Fruit fly (Drosophila melanogaster) whole organism, wandering third instar larva: Measurements from ENCODE around the gene CG31819.

ENCODE experiments used
- Abd-B ChIP-seq: fragments of >200 bp; optimal IDR thresholded peaks from 2 replicates; lab custom pipeline; 2017; ENCODE audit warnings: missing biosample characterization, missing genetic modification characterization
- CG32264 ChIP-seq: fragments of 200-800 bp; sonication (Bioruptor generic); optimal IDR thresholded peaks from 2 replicates; lab custom pipeline; 2016; ENCODE audit warnings: missing biosample characterization, missing genetic modification characterization
- CG9705 ChIP-seq: fragments of 200-800 bp; sonication (Bioruptor generic); optimal IDR thresholded peaks from 2 replicates; lab custom pipeline; 2018; ENCODE audit warnings: missing biosample characterization, mild to moderate bottlenecking, missing genetic modification characterization
- CrebA ChIP-seq: fragments of 200-800 bp; sonication (Bioruptor generic); optimal IDR thresholded peaks from 2 replicates; lab custom pipeline; 2016; ENCODE audit warnings: missing biosample characterization, mild to moderate bottlenecking, missing genetic modification characterization, borderline replicate concordance
- Dfd ChIP-seq: fragments of >200 bp; optimal IDR thresholded peaks from 2 replicates; lab custom pipeline; 2017; ENCODE audit warnings: missing biosample characterization, missing genetic modification characterization
- Dif ChIP-seq: fragments of 200-275, 200-300 bp; sonication (Bioruptor generic); optimal IDR thresholded peaks from 2 replicates; lab custom pipeline; 2018; ENCODE audit warnings: missing biosample characterization, missing genetic modification characterization; ENCODE audit not compliant: partially characterized antibody
- GATAd ChIP-seq: sonication (Bioruptor generic); optimal IDR thresholded peaks from 2 replicates; lab custom pipeline; 2016; ENCODE audit warnings: missing biosample characterization, missing genetic modification characterization
- HLH106 ChIP-seq: fragments of 200-800 bp; optimal IDR thresholded peaks from 3 replicates; lab custom pipeline; 2019; ENCODE audit warnings: missing biosample characterization, mild to moderate bottlenecking, missing genetic modification characterization, moderate library complexity
- Hnf4 ChIP-seq: fragments of 200-800 bp; sonication (Bioruptor generic); optimal IDR thresholded peaks from 2 replicates; lab custom pipeline; 2016; ENCODE audit warnings: missing biosample characterization, mild to moderate bottlenecking, missing genetic modification characterization
- Hr78 ChIP-seq: fragments of >200 bp; optimal IDR thresholded peaks from 2 replicates; lab custom pipeline; 2017; ENCODE audit warnings: missing biosample characterization, missing genetic modification characterization
- Hr83 ChIP-seq: fragments of 200-300 bp; sonication (Bioruptor generic); optimal IDR thresholded peaks from 2 replicates; lab custom pipeline; 2016; ENCODE audit warnings: missing biosample characterization, mild to moderate bottlenecking, missing genetic modification characterization, moderate library complexity; ENCODE audit not compliant: poor library complexity, severe bottlenecking
- Jra ChIP-seq: sonication (Bioruptor generic); optimal IDR thresholded peaks from 2 replicates; lab custom pipeline; 2016; ENCODE audit warnings: missing biosample characterization, missing genetic modification characterization
- Mio ChIP-seq: sonication (Bioruptor generic); optimal IDR thresholded peaks from 2 replicates; lab custom pipeline; 2016; ENCODE audit warnings: missing biosample characterization, missing genetic modification characterization
- Myc ChIP-seq: fragments of >200 bp; optimal IDR thresholded peaks from 2 replicates; lab custom pipeline; 2017
- N ChIP-seq: fragments of >200 bp; optimal IDR thresholded peaks from 2 replicates; lab custom pipeline; 2018; ENCODE audit warnings: missing biosample characterization, missing external identifiers, missing genetic modification characterization
- OdsH ChIP-seq: fragments of 200-800 bp; sonication (Bioruptor generic); optimal IDR thresholded peaks from 2 replicates; lab custom pipeline; 2016; ENCODE audit warnings: missing biosample characterization, mild to moderate bottlenecking, missing genetic modification characterization
- Rel ChIP-seq, 2 experiments: fragments of 200-800 bp; sonication (Bioruptor generic) in 1 of 2; optimal IDR thresholded peaks; 2 replicates in 1 of 2; 3 replicates in 1 of 2; lab custom pipeline; 2016 to 2019; ENCODE audit warnings: mild to moderate bottlenecking in 2 of 2, missing biosample characterization in 2 of 2, missing genetic modification characterization in 2 of 2, moderate library complexity in 1 of 2
- Sp1 ChIP-seq: fragments of 200-800 bp; sonication (Bioruptor generic); optimal IDR thresholded peaks from 3 replicates; lab custom pipeline; 2019; ENCODE audit warnings: missing biosample characterization, mild to moderate bottlenecking, missing genetic modification characterization, moderate library complexity
- Vsx2 ChIP-seq: fragments of 200-300, 225-300 bp; sonication (Bioruptor generic); optimal IDR thresholded peaks from 2 replicates; lab custom pipeline; 2018; ENCODE audit warnings: missing biosample characterization, missing genetic modification characterization; ENCODE audit not compliant: partially characterized antibody
- br ChIP-seq: fragments of 200-800 bp; sonication (Bioruptor generic); optimal IDR thresholded peaks from 2 replicates; lab custom pipeline; 2016; ENCODE audit warnings: missing biosample characterization, missing genetic modification characterization
- brk ChIP-seq: fragments of 200-800 bp; sonication (Bioruptor generic); optimal IDR thresholded peaks from 2 replicates; lab custom pipeline; 2016; ENCODE audit warnings: missing biosample characterization, mild to moderate bottlenecking, missing genetic modification characterization
- dl ChIP-seq, 2 experiments: fragments of 175-275, 200-275 bp in 1 of 2; fragments of 200-275 bp in 1 of 2; sonication (Bioruptor generic); optimal IDR thresholded peaks; lab custom pipeline; 2018; ENCODE audit warnings: mild to moderate bottlenecking in 2 of 2, missing biosample characterization in 2 of 2, missing genetic modification characterization in 2 of 2, moderate library complexity in 2 of 2; ENCODE audit not compliant: partially characterized antibody in 2 of 2, insufficient read depth in 1 of 2
- dmrt93B ChIP-seq: fragments of 200-800 bp; sonication (Bioruptor generic); optimal IDR thresholded peaks from 2 replicates; lab custom pipeline; 2018; ENCODE audit warnings: missing biosample characterization, mild to moderate bottlenecking, missing genetic modification characterization
- dsf ChIP-seq: sonication (Bioruptor generic); optimal IDR thresholded peaks from 2 replicates; lab custom pipeline; 2016; ENCODE audit warnings: missing biosample characterization, missing genetic modification characterization, borderline replicate concordance
- ey ChIP-seq: fragments of 200-800 bp; sonication (Bioruptor generic); optimal IDR thresholded peaks from 2 replicates; lab custom pipeline; 2016; ENCODE audit warnings: missing biosample characterization, missing genetic modification characterization
- foxo ChIP-seq, 2 experiments: fragments of 200-800 bp; sonication (Bioruptor generic); optimal IDR thresholded peaks; 2 replicates in 1 of 2; 3 replicates in 1 of 2; lab custom pipeline; 2016 to 2017; ENCODE audit warnings: missing biosample characterization in 2 of 2, missing genetic modification characterization in 2 of 2
- fru ChIP-seq: fragments of 200-800 bp; sonication (Bioruptor generic); optimal IDR thresholded peaks from 3 replicates; lab custom pipeline; 2016; ENCODE audit warnings: missing biosample characterization, mild to moderate bottlenecking, missing genetic modification characterization
- h ChIP-seq: fragments of 200-800 bp; sonication (Bioruptor generic); optimal IDR thresholded peaks from 3 replicates; lab custom pipeline; 2016; ENCODE audit warnings: missing biosample characterization, mild to moderate bottlenecking, missing genetic modification characterization
- jim ChIP-seq: fragments of 175-275, 200-325 bp; sonication (Bioruptor generic); optimal IDR thresholded peaks from 2 replicates; lab custom pipeline; 2016; ENCODE audit warnings: missing biosample characterization, mild to moderate bottlenecking, missing genetic modification characterization
- lola ChIP-seq: fragments of >200 bp; optimal IDR thresholded peaks from 2 replicates; lab custom pipeline; 2017; ENCODE audit warnings: missing biosample characterization, missing genetic modification characterization
- pan ChIP-seq: fragments of >200 bp; optimal IDR thresholded peaks from 2 replicates; lab custom pipeline; 2017
- psq ChIP-seq: fragments of 200-800 bp; sonication (Bioruptor generic); optimal IDR thresholded peaks from 3 replicates; lab custom pipeline; 2017; ENCODE audit warnings: missing biosample characterization, mild to moderate bottlenecking, missing genetic modification characterization, moderate library complexity
- rgr ChIP-seq: fragments of 200-800 bp; sonication (Bioruptor generic); optimal IDR thresholded peaks from 3 replicates; lab custom pipeline; 2016; ENCODE audit warnings: missing biosample characterization, mild to moderate bottlenecking, missing genetic modification characterization
- sage ChIP-seq: fragments of 200-800 bp; sonication (Bioruptor generic); optimal IDR thresholded peaks from 2 replicates; lab custom pipeline; 2016; ENCODE audit warnings: missing biosample characterization, mild to moderate bottlenecking, missing genetic modification characterization
- sv ChIP-seq: fragments of 200-800 bp; sonication (Bioruptor generic); optimal IDR thresholded peaks from 3 replicates; lab custom pipeline; 2016; ENCODE audit warnings: missing biosample characterization, missing genetic modification characterization
- tai ChIP-seq: sonication (Bioruptor generic); optimal IDR thresholded peaks from 2 replicates; lab custom pipeline; 2016; ENCODE audit warnings: missing biosample characterization, missing genetic modification characterization
- usp ChIP-seq: fragments of >200 bp; optimal IDR thresholded peaks from 2 replicates; lab custom pipeline; 2017; ENCODE audit warnings: missing biosample characterization, missing genetic modification characterization
- woc ChIP-seq: sonication (Bioruptor generic); optimal IDR thresholded peaks from 2 replicates; lab custom pipeline; 2016; ENCODE audit warnings: missing biosample characterization, mild to moderate bottlenecking, missing genetic modification characterization

The CG31819 gene

DNA sequence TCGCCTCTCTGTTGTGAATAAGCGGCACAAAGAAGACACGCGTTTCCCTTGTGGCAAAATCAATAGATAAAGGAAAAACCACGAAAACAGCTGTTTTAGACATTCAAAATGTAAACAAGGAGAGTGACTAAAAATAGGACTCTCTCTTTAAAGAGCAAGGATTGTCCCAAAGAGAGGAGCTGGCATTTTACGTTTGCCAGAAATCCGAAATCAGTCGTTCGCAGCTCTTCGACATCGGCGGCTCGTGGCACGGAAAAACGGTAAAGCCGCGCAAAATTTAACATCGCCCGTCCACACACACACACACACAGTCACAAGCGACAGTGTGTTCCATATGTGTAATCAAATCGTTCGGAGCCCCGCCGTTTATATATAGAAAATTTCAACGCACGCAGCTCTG lies 20.0 kb downstream of the CG31819 start, which contains the start of gene Ca-Ma2d:
Gene Ca-Ma2d (plus strand): TSS at position 211 of the 400 bp plus-strand sequence.
- TF ChIP-seq Dfd = no peak
- TF ChIP-seq jim (GFP tag; lab: Kevin White, UChicago) = no peak
- TF ChIP-seq psq = no peak
- TF ChIP-seq pan (lab: Kevin White, UChicago) = no peak
- TF ChIP-seq Hnf4 (GFP tag; lab: Kevin White, UChicago) = no peak
- no peak for TF ChIP-seq tai
- TF ChIP-seq h (GFP tag; lab: Kevin White, UChicago) = no peak
- no peak for TF ChIP-seq Hr78 (GFP tag; lab: Kevin White, UChicago)
- TF ChIP-seq sage (GFP tag; lab: Kevin White, UChicago) = no peak
- TF ChIP-seq sv (GFP tag; lab: Kevin White, UChicago) = no peak
- no peak for TF ChIP-seq rgr (GFP tag; lab: Kevin White, UChicago)
- no peak for TF ChIP-seq fru (GFP tag; lab: Kevin White, UChicago)
- no peak for TF ChIP-seq Abd-B
- TF ChIP-seq CG32264 = no peak
- no peak for TF ChIP-seq Rel (GFP tag; optimal IDR thresholded peaks at IDR 0.05; lab: Kevin White, UChicago)
- TF ChIP-seq Rel (tag; optimal IDR thresholded peaks at IDR 0.05; lab: Kevin White, UChicago) = no peak
- TF ChIP-seq ey (GFP tag; lab: Kevin White, UChicago) = no peak
- no peak for TF ChIP-seq dl (GFP tag; optimal IDR thresholded peaks at IDR 0.05; lab: Kevin White, UChicago; ENCODE audit: insufficient read depth in 1 of 2, partially characterized antibody in 2 of 2)
- TF ChIP-seq Dif (GFP tag; lab: Kevin White, UChicago) = no peak
- no peak for TF ChIP-seq Vsx2 (GFP tag; lab: Kevin White, UChicago)

DNA sequence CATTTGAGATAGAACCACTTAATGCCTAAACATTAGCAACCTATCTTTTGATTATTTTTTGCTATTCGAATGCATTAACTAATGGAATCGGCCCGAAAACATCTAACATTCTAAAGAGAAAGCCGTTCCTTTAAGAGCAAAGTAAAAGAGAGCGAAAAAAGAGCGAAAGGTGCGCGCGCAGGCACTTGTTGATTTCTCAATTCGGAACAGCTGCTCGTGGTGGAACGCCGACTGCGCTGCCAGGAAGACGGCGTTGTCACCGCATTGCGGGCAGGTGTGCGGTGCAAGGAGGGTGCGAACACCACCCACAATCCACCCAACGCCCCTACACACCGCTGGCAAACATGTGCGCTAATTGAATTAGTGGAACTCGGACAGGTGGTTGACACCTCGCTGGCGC lies 23.6 kb downstream of the CG31819 start:
- TF ChIP-seq Myc (lab: Kevin White, UChicago) (no peak), N (GFP tag; lab: Kevin White, UChicago) (no peak), woc (GFP tag; lab: Kevin White, UChicago) (no peak), OdsH (GFP tag; lab: Kevin White, UChicago) (no peak), ey (GFP tag; lab: Kevin White, UChicago) (no peak), dmrt93B (GFP tag; lab: Kevin White, UChicago) (no peak), CG32264 (no peak), jim (GFP tag; lab: Kevin White, UChicago) (no peak), Abd-B (no peak)

DNA sequence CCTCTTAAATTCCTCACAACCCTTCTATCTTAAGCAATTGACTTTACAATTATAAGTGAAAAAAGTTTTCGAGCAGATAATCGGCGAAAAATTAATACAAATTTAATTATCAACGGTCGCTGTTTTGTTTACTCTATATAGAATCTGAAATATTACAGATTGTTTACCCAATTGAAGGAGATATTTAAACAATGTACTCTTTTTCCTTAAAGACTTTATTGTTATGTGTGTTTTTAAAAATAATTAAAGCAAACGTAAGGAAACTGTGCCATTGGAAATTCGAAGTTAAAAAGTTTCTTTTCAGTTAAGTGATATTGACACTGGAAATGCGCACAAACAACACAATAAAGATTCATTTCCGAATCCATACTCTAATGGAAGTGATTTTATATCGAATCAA lies 30.4 kb downstream of the CG31819 start, which contains the start of gene CG42818:
Gene CG42818 (plus strand): TSS at position 301 of the 400 bp plus-strand sequence.
- no peak for TF ChIP-seq Myc (lab: Kevin White, UChicago)

DNA sequence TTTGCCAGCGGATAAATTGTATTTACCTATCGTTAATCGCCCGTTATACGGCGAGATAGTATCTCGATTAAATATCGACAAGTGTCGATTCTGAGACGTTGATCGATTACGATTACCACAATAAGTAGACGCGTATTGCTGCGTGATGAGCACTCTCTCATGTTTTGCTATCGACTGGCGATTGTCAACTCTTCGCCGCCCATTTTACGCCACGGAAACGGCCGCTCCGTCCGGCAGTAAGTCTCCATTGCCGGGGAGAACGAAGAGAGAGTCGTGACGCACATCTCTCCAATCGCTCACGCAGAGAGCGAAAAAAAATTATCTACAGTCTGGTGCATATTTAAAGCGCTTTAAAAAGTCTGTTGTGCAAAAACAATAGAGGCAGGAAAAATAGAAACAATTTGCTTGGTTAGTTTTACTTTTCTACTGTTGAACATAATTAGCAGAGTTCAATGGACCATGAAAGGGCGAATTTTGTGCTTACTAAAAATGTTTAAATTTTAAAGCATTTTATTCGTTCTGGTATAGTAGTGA lies 40.4 kb downstream of the CG31819 start, which contains the start of gene CG46309:
Gene CG46309 (minus strand): TSS at position 191 of the 534 bp plus-strand sequence.
- TF ChIP-seq Rel (GFP tag; optimal IDR thresholded peaks at IDR 0.05; lab: Kevin White, UChicago) (no peak), Rel (tag; optimal IDR thresholded peaks at IDR 0.05; lab: Kevin White, UChicago) (no peak), dl (GFP tag; optimal IDR thresholded peaks at IDR 0.05; lab: Kevin White, UChicago; ENCODE audit: insufficient read depth in 1 of 2, partially characterized antibody in 2 of 2) (peak; percentile 43 to 77), Dfd (no peak), rgr (GFP tag; lab: Kevin White, UChicago) (peak; percentile 40), jim (GFP tag; lab: Kevin White, UChicago) (no peak), usp (GFP tag; lab: Kevin White, UChicago) (no peak), Hnf4 (GFP tag; lab: Kevin White, UChicago) (peak; percentile 23), Dif (GFP tag; lab: Kevin White, UChicago) (peak; percentile 82), OdsH (GFP tag; lab: Kevin White, UChicago) (peak; percentile 33), Myc (lab: Kevin White, UChicago) (no peak), dmrt93B (GFP tag; lab: Kevin White, UChicago) (no peak), h (GFP tag; lab: Kevin White, UChicago) (peak; percentile 54), Sp1 (GFP tag; lab: Kevin White, UChicago) (no peak), GATAd (GFP tag; lab: Kevin White, UChicago) (no peak), N (GFP tag; lab: Kevin White, UChicago) (no peak), HLH106 (tag; lab: Kevin White, UChicago) (no peak), woc (GFP tag; lab: Kevin White, UChicago) (peak; percentile 42), tai (no peak), Hr83 (no peak), CrebA (GFP tag; lab: Kevin White, UChicago) (no peak), Jra (GFP tag; lab: Kevin White, UChicago) (no peak), fru (GFP tag; lab: Kevin White, UChicago) (peak; percentile 85), brk (GFP tag; lab: Kevin White, UChicago) (no peak), br (GFP tag; lab: Kevin White, UChicago) (peak; percentile 49), lola (GFP tag; lab: Kevin White, UChicago) (no peak), psq (peak; percentile 31), CG9705 (GFP tag; lab: Kevin White, UChicago) (no peak), sv (GFP tag; lab: Kevin White, UChicago) (peak; percentile 19), pan (lab: Kevin White, UChicago) (no peak), Mio (GFP tag; lab: Kevin White, UChicago) (no peak), Abd-B (no peak), Vsx2 (GFP tag; lab: Kevin White, UChicago) (no peak), foxo (GFP tag; optimal IDR thresholded peaks at IDR 0.05; lab: Kevin White, UChicago) (peak in 1 of 2 experiments; percentile 49), ey (GFP tag; lab: Kevin White, UChicago) (peak; percentile 60), sage (GFP tag; lab: Kevin White, UChicago) (no peak), Hr78 (GFP tag; lab: Kevin White, UChicago) (no peak), CG32264 (no peak), dsf (no peak)
